Worm (Caenorhabditis elegans): ENCODE data around the gene bath-15.

The bath-15 gene

DNA sequence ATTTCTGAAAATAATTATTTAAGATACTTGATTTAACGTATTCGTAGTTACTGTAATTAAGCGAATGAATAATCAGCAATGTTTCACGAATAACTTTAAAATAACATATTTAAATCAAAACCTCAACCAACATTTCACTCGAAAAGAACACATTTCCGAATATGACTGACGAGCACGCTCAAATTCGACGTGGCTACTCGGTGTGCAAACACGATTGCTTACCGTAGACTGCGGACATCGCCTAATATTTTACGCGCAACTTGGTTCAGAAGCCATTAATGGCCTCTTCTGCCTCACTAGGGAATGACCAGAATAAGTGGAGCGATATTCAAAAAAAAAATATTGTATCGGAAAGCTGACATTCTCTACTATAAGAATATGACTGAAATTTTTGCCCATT is 5.9 kb downstream of the bath-15 start, which contains the start of gene snu-23 (continued):
- TF ChIP-seq rcor-1 (GFP tag; IDR thresholded peaks at IDR 0.05) (no peak), bed-2 (GFP tag; IDR thresholded peaks at IDR 0.05) (no peak), let-607 (tag; optimal IDR thresholded peaks at IDR 0.05) (peak; percentile 44 to 78), F23B12.7 (tag; optimal IDR thresholded peaks at IDR 0.05; ENCODE audit: insufficient read depth) (no peak), lin-26 (GFP tag; IDR thresholded peaks at IDR 0.05) (no peak), hmg-1.2 (GFP tag; IDR thresholded peaks at IDR 0.05) (peak; percentile 44; the same call in 1 of the 2 replicates), aptf-2 (GFP tag; conservative IDR thresholded peaks at IDR 0.05) (no peak), mcd-1 (GFP tag; IDR thresholded peaks at IDR 0.05) (no peak), rpc-1 (optimal IDR thresholded peaks at IDR 0.05) (no peak), rpc-1 (tag; optimal IDR thresholded peaks at IDR 0.05) (peak; percentile 32), xnd-1 (tag; optimal IDR thresholded peaks at IDR 0.05) (no peak), ztf-18 (tag; optimal IDR thresholded peaks at IDR 0.05) (peak; percentile 5), cebp-2 (GFP tag; IDR thresholded peaks at IDR 0.05) (no peak), attf-3 (GFP tag; conservative IDR thresholded peaks at IDR 0.05) (0 out of 2 replicates have a peak, but pooled peaks have one; percentile 18), nhr-120 (GFP tag; IDR thresholded peaks at IDR 0.05) (no peak), lin-54 (GFP tag; optimal IDR thresholded peaks at IDR 0.05) (no peak)

DNA sequence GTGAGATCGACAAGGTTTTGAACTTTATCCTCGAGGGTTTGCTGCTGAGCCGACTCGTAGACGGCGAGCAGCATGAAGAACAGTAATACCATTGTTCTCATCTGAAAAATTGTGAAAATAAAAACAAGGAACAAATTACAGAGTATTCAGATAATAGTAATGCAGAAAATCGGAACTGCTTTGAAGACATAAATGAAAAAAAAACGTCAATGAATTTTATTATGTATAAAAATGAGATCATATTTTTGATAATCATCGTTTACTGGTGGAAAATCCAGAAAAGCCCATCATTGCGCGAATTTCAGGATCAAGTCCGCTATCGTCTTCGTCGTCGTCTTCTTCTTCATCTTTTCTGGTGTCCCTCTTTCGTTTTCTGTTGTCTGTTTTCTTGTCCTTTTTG is 6.9 kb downstream of the bath-15 start, which contains the start of gene ZK686.3:
Gene ZK686.3 (minus strand): TSS at position 101 of the 400 bp plus-strand sequence.
- TF ChIP-seq repo-1 (tag; optimal IDR thresholded peaks at IDR 0.05) (no peak), aptf-2 (GFP tag; conservative IDR thresholded peaks at IDR 0.05) (no peak), ceh-100 (GFP tag; IDR thresholded peaks at IDR 0.05) (no peak), lin-35 (GFP tag; optimal IDR thresholded peaks at IDR 0.05) (no peak), lin-54 (GFP tag; optimal IDR thresholded peaks at IDR 0.05) (no peak), nhr-27 (tag; optimal IDR thresholded peaks at IDR 0.05) (no peak), F39B2.1 (GFP tag; IDR thresholded peaks at IDR 0.05) (no peak), mxl-1 (tag; optimal IDR thresholded peaks at IDR 0.05) (no peak)

DNA sequence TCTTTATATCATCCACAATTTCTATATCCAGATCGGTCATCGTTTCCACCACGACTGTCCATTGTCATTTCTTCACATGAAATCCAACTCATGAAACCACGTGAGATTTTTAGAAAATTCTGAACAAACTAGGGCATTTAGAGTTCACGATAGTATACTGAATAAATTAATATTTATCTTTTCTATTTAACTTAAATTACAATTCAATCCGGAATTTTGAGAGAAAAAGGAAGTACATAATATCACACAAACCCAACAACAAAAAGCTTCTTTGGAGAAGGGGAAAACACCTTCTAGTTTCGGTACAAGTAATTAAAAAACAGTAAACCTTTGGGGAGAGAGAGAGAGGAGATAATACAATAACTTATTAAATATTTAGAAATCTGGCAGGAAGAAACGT is 8.4 kb downstream of the bath-15 start, which contains the start of gene ZK686.5:
Gene ZK686.5 (minus strand): TSS at position 101 of the 400 bp plus-strand sequence.
- TF ChIP-seq mxl-1 (tag; optimal IDR thresholded peaks at IDR 0.05) (no peak), Y56A3A.18 (GFP tag; IDR thresholded peaks at IDR 0.05) (no peak), K12H6.12 (tag; optimal IDR thresholded peaks at IDR 0.05) (no peak), Y53F4B.3 (GFP tag; IDR thresholded peaks at IDR 0.05) (no peak), hlh-12 (tag; optimal IDR thresholded peaks at IDR 0.05) (no peak), dox-1 (GFP tag; IDR thresholded peaks at IDR 0.05) (no peak), hlh-26 (GFP tag; conservative IDR thresholded peaks at IDR 0.05) (no peak), ceh-100 (GFP tag; IDR thresholded peaks at IDR 0.05) (no peak), madf-6 (GFP tag; IDR thresholded peaks at IDR 0.05) (no peak), nhr-27 (tag; optimal IDR thresholded peaks at IDR 0.05) (no peak), F37B4.10 (GFP tag; IDR thresholded peaks at IDR 0.05) (no peak), F33H1.4 (GFP tag; IDR thresholded peaks at IDR 0.05) (no peak), ztf-6 (GFP tag; IDR thresholded peaks at IDR 0.05) (no peak), nhr-179 (tag; optimal IDR thresholded peaks at IDR 0.05) (no peak), T26A5.8 (tag; optimal IDR thresholded peaks at IDR 0.05) (no peak)

DNA sequence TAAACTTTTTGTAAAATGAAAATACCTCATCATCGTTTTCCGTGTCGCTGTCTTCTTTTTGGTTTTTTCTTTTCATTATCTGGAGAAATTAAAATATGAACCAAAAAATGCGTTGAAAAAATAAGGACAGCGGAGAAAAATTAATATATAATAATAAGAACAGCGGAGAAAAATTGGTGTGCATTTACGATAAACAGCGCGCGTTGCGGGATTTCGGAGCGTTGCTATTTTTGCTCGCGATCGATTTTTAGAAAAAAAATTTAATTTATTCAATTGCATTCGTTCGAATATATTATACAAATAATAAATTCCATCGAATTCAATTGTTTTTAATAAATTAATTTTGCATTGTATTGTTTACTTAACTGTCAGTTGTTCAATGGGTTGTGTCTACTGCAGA is 9.9 kb downstream of the bath-15 start, which contains the start of gene ZK686.2:
Gene ZK686.2 (minus strand): TSS at position 79 of the 400 bp plus-strand sequence.
- no peak for TF ChIP-seq lin-26 (GFP tag; IDR thresholded peaks at IDR 0.05)
- TF ChIP-seq attf-5 (GFP tag; optimal IDR thresholded peaks at IDR 0.05), result peak; percentile 14
- TF ChIP-seq ztf-22 (GFP tag; optimal IDR thresholded peaks at IDR 0.05), result no peak
- TF ChIP-seq attf-3 (GFP tag; conservative IDR thresholded peaks at IDR 0.05), result peak; percentile 93

Data from whole organism, young adult.